Fruit fly (Drosophila melanogaster) whole organism, embryonic: ENCODE measurements around the gene nod.
A peak's percentile ranks its signal among the peaks of the same experiment; 100 is the strongest.

Experiments used
- Aef1 ChIP-seq: fragments of 200-800 bp; sonication (Bioruptor generic); IDR thresholded peaks from 3 replicates; pipeline ENCODE4 v1.3.6; 2022; ENCODE audit warnings: missing biosample characterization, missing genetic modification characterization
- Awh ChIP-seq: fragments of 200-800 bp; sonication (Bioruptor generic); IDR thresholded peaks from 2 replicates; pipeline ENCODE4, ENCODE4 v1.3.6; 2022; ENCODE audit warnings: missing biosample characterization, missing genetic modification characterization
- CG1024 ChIP-seq: fragments of 200-800 bp; sonication (Bioruptor generic); IDR thresholded peaks from 2 replicates; pipeline ENCODE4 v1.3.6; 2022; ENCODE audit warnings: missing biosample characterization, missing genetic modification characterization
- CG10321 ChIP-seq: fragments of 200-800 bp; sonication (Bioruptor generic); IDR thresholded peaks from 2 replicates; pipeline ENCODE4 v1.3.6; 2022; ENCODE audit warnings: missing biosample characterization, missing genetic modification characterization
- CG10431 ChIP-seq: fragments of 200-800 bp; sonication (Bioruptor generic); optimal IDR thresholded peaks from 3 replicates; lab custom pipeline; 2018; ENCODE audit warnings: missing biosample characterization, mild to moderate bottlenecking, missing genetic modification characterization
- CG12104 ChIP-seq: fragments of 200-800 bp; sonication (Bioruptor generic); optimal IDR thresholded peaks from 3 replicates; lab custom pipeline; 2016; ENCODE audit warnings: missing biosample characterization, missing genetic modification characterization
- CG12744 ChIP-seq: fragments of 200-800 bp; sonication (Bioruptor generic); optimal IDR thresholded peaks from 2 replicates; lab custom pipeline; 2016; ENCODE audit warnings: missing biosample characterization, missing genetic modification characterization
- CG13894 ChIP-seq: fragments of 200-800 bp; sonication (Bioruptor generic); optimal IDR thresholded peaks from 3 replicates; lab custom pipeline; 2018; ENCODE audit warnings: missing biosample characterization, mild to moderate bottlenecking, missing genetic modification characterization, moderate library complexity
- CG15269 ChIP-seq: fragments of 200-800 bp; sonication (Bioruptor generic); optimal IDR thresholded peaks from 2 replicates; lab custom pipeline; 2018; ENCODE audit warnings: missing biosample characterization, mild to moderate bottlenecking, missing genetic modification characterization, moderate library complexity
- CG18599 ChIP-seq: fragments of 200-800 bp; sonication (Bioruptor generic); optimal IDR thresholded peaks from 3 replicates; lab custom pipeline; 2017; ENCODE audit warnings: missing biosample characterization, missing genetic modification characterization, mild to moderate bottlenecking, moderate library complexity, missing genetic modification reagents
- CG2889 ChIP-seq: fragments of 200-800 bp; sonication (Bioruptor generic); IDR thresholded peaks from 3 replicates; pipeline ENCODE4 v1.3.6; 2022; ENCODE audit warnings: missing biosample characterization, missing genetic modification characterization
- CG30020 ChIP-seq: fragments of 200-800 bp; optimal IDR thresholded peaks from 2 replicates; lab custom pipeline; 2019; ENCODE audit warnings: missing biosample characterization, mild to moderate bottlenecking, missing genetic modification characterization, moderate library complexity
- CG34422 ChIP-seq: fragments of 200-800 bp; sonication (Bioruptor generic); IDR thresholded peaks from 3 replicates; pipeline ENCODE4 v1.3.6; 2022; ENCODE audit warnings: missing biosample characterization, missing genetic modification characterization
- CG4707 ChIP-seq: fragments of 200-800 bp; sonication (Bioruptor generic); optimal IDR thresholded peaks from 2 replicates; lab custom pipeline; 2018; ENCODE audit warnings: missing biosample characterization, mild to moderate bottlenecking, missing genetic modification characterization, moderate library complexity
- CG5245 ChIP-seq: fragments of 200-800 bp; sonication (Bioruptor generic); optimal IDR thresholded peaks from 3 replicates; lab custom pipeline; 2016; ENCODE audit warnings: missing biosample characterization, missing genetic modification characterization
- CG6689 ChIP-seq: fragments of 200-800 bp; sonication (Bioruptor generic); IDR thresholded peaks from 2 replicates; pipeline ENCODE4 v1.3.6; 2022; ENCODE audit warnings: missing biosample characterization, missing genetic modification characterization
- CG6765 ChIP-seq: fragments of 200-800 bp; sonication (Bioruptor generic); optimal IDR thresholded peaks from 3 replicates; lab custom pipeline; 2017; ENCODE audit warnings: missing biosample characterization, mild to moderate bottlenecking, missing genetic modification characterization
- CG6854 ChIP-seq: fragments of 200-800 bp; sonication (Bioruptor generic); optimal IDR thresholded peaks from 3 replicates; lab custom pipeline; 2017; ENCODE audit warnings: missing biosample characterization, mild to moderate bottlenecking, missing genetic modification characterization
- CG7271 ChIP-seq: fragments of 200-800 bp; sonication (Bioruptor generic); optimal IDR thresholded peaks from 2 replicates; lab custom pipeline; 2018; ENCODE audit warnings: missing biosample characterization, mild to moderate bottlenecking, missing genetic modification characterization, moderate library complexity
- CG8089 ChIP-seq: fragments of 200-800 bp; sonication (Bioruptor generic); optimal IDR thresholded peaks from 3 replicates; lab custom pipeline; 2016; ENCODE audit warnings: missing biosample characterization, missing genetic modification characterization
- CG9437 ChIP-seq: fragments of 200-800 bp; sonication (Bioruptor generic); optimal IDR thresholded peaks from 2 replicates; lab custom pipeline; 2018; ENCODE audit warnings: missing biosample characterization, mild to moderate bottlenecking, missing genetic modification characterization
- CTCF ChIP-seq: fragments of 200-800 bp; sonication (Bioruptor generic); optimal IDR thresholded peaks from 2 replicates; lab custom pipeline; 2017; ENCODE audit warnings: missing biosample characterization, mild to moderate bottlenecking, missing genetic modification characterization, moderate library complexity
- D ChIP-seq, 2 experiments: fragments of 200-800 bp in 1 of 2; fragments of >200 bp in 1 of 2; sonication (Bioruptor generic) in 1 of 2; optimal IDR thresholded peaks; 2 replicates in 1 of 2; 3 replicates in 1 of 2; lab custom pipeline; 2017; ENCODE audit warnings: mild to moderate bottlenecking in 1 of 2, missing biosample characterization in 1 of 2, missing genetic modification characterization in 1 of 2, missing genetic modification reagents in 1 of 2
- Dip3 ChIP-seq: fragments of 200-800 bp; sonication (Bioruptor generic); optimal IDR thresholded peaks from 3 replicates; lab custom pipeline; 2016; ENCODE audit warnings: missing biosample characterization, missing genetic modification characterization
- Gsc ChIP-seq: fragments of 200-800 bp; sonication (Bioruptor generic); IDR thresholded peaks from 2 replicates; pipeline ENCODE4 v1.3.6; 2022; ENCODE audit warnings: missing biosample characterization, missing genetic modification characterization
- H15 ChIP-seq: fragments of 200-800 bp; sonication (Bioruptor generic); IDR thresholded peaks from 3 replicates; pipeline ENCODE4 v1.3.6; 2022; ENCODE audit warnings: missing biosample characterization, missing genetic modification characterization
- HmgZ ChIP-seq: fragments of 200-800 bp; sonication (Bioruptor generic); optimal IDR thresholded peaks from 2 replicates; lab custom pipeline; 2018; ENCODE audit warnings: missing biosample characterization, mild to moderate bottlenecking, missing genetic modification characterization
- Jarid2 ChIP-seq: fragments of 200-800 bp; sonication (Bioruptor generic); optimal IDR thresholded peaks from 3 replicates; lab custom pipeline; 2017; ENCODE audit warnings: mild to moderate bottlenecking, missing biosample characterization, missing genetic modification reagents, missing genetic modification characterization
- Meics ChIP-seq: fragments of 200-800 bp; sonication (Bioruptor generic); optimal IDR thresholded peaks from 2 replicates; lab custom pipeline; 2017; ENCODE audit warnings: missing biosample characterization, mild to moderate bottlenecking, missing genetic modification characterization
- Oaz ChIP-seq: fragments of 200-800 bp; sonication (Bioruptor generic); IDR thresholded peaks from 2 replicates; pipeline ENCODE4 v1.3.6; 2022; ENCODE audit warnings: missing biosample characterization, missing genetic modification characterization
- Optix ChIP-seq: fragments of 200-800 bp; sonication (Bioruptor generic); IDR thresholded peaks from 3 replicates; pipeline ENCODE4 v1.3.6; 2022; ENCODE audit warnings: missing biosample characterization, missing genetic modification characterization
- Sry-δ ChIP-seq: fragments of 200-800 bp; sonication (Bioruptor generic); optimal IDR thresholded peaks from 2 replicates; lab custom pipeline; 2016; ENCODE audit warnings: missing biosample characterization, missing genetic modification characterization
- Ssrp ChIP-seq: fragments of 200-800 bp; sonication (Bioruptor generic); optimal IDR thresholded peaks from 2 replicates; lab custom pipeline; 2018; ENCODE audit warnings: missing biosample characterization, mild to moderate bottlenecking, missing genetic modification characterization, moderate library complexity
- Stat92E ChIP-seq, 3 experiments: fragments of >200 bp in 2 of 3; fragments of 200-800 bp in 1 of 3; sonication (Bioruptor generic) in 1 of 3; optimal IDR thresholded peaks; 2 replicates each; lab custom pipeline; 2017 to 2019; ENCODE audit warnings: missing biosample characterization in 3 of 3, missing genetic modification characterization in 3 of 3, mild to moderate bottlenecking in 1 of 3, moderate library complexity in 1 of 3
- YL-1 ChIP-seq: fragments of 200-800 bp; sonication (Bioruptor generic); optimal IDR thresholded peaks from 3 replicates; lab custom pipeline; 2017; ENCODE audit warnings: missing biosample characterization, mild to moderate bottlenecking, missing genetic modification characterization
- ase ChIP-seq: fragments of 200-800 bp; sonication (Bioruptor generic); IDR thresholded peaks from 3 replicates; pipeline ENCODE4 v1.3.6; 2022; ENCODE audit warnings: missing biosample characterization, missing genetic modification characterization
- dm ChIP-seq: fragments of 200-800 bp; sonication (Bioruptor generic); optimal IDR thresholded peaks from 3 replicates; lab custom pipeline; 2016; ENCODE audit warnings: missing biosample characterization, missing genetic modification characterization
- eve ChIP-seq, 2 experiments: fragments of >200 bp; optimal IDR thresholded peaks; 2 replicates each; lab custom pipeline; 2017; ENCODE audit warnings: missing biosample characterization in 2 of 2, missing genetic modification characterization in 2 of 2
- fd102C ChIP-seq: fragments of 200-800 bp; sonication (Bioruptor generic); optimal IDR thresholded peaks from 2 replicates; lab custom pipeline; 2018; ENCODE audit warnings: missing biosample characterization, mild to moderate bottlenecking, missing genetic modification characterization, moderate library complexity
- fd64A ChIP-seq: fragments of 200-800 bp; sonication (Bioruptor generic); optimal IDR thresholded peaks from 3 replicates; lab custom pipeline; 2018; ENCODE audit warnings: missing biosample characterization, mild to moderate bottlenecking, missing genetic modification characterization
- hkb ChIP-seq, 2 experiments: fragments of 200-800 bp in 1 of 2; fragments of >200 bp in 1 of 2; sonication (Bioruptor generic) in 1 of 2; IDR thresholded peaks in 1 of 2; optimal IDR thresholded peaks in 1 of 2; 2 replicates each; pipeline versions ENCODE4 v1.3.6 to Lab custom; 2017 to 2022; ENCODE audit warnings: missing biosample characterization in 1 of 2, missing genetic modification characterization in 1 of 2
- hth ChIP-seq: fragments of >200 bp; optimal IDR thresholded peaks from 2 replicates; lab custom pipeline; 2017; ENCODE audit warnings: inconsistent platforms
- kay ChIP-seq: fragments of 200-800 bp; sonication (Bioruptor generic); optimal IDR thresholded peaks from 2 replicates; lab custom pipeline; 2016; ENCODE audit warnings: missing biosample characterization, missing genetic modification characterization
- maf-S ChIP-seq: fragments of 200-800 bp; sonication (Bioruptor generic); optimal IDR thresholded peaks from 2 replicates; lab custom pipeline; 2016; ENCODE audit warnings: missing biosample characterization, missing genetic modification characterization
- nerfin-1 ChIP-seq: fragments of 200-800 bp; sonication (Bioruptor generic); optimal IDR thresholded peaks from 3 replicates; lab custom pipeline; 2019; ENCODE audit warnings: missing biosample characterization, mild to moderate bottlenecking, missing genetic modification characterization, moderate library complexity
- pzg ChIP-seq: fragments of 200-800 bp; sonication (Bioruptor generic); optimal IDR thresholded peaks from 3 replicates; lab custom pipeline; 2018; ENCODE audit warnings: missing biosample characterization, mild to moderate bottlenecking, missing genetic modification characterization, moderate library complexity
- shn ChIP-seq: fragments of 200-800 bp; sonication (Bioruptor generic); optimal IDR thresholded peaks from 3 replicates; lab custom pipeline; 2016; ENCODE audit warnings: missing biosample characterization, missing genetic modification characterization
- slou ChIP-seq: fragments of 200-800 bp; sonication (Bioruptor generic); optimal IDR thresholded peaks from 3 replicates; lab custom pipeline; 2016; ENCODE audit warnings: missing biosample characterization, missing genetic modification characterization
- sug ChIP-seq: fragments of 200-800 bp; optimal IDR thresholded peaks from 2 replicates; lab custom pipeline; 2019; ENCODE audit warnings: missing biosample characterization, mild to moderate bottlenecking, missing genetic modification characterization, moderate library complexity
- tap ChIP-seq: fragments of 200-800 bp; optimal IDR thresholded peaks from 3 replicates; lab custom pipeline; 2019; ENCODE audit warnings: missing biosample characterization, mild to moderate bottlenecking, missing genetic modification characterization, moderate library complexity
- tx ChIP-seq: fragments of 200-800 bp; sonication (Bioruptor generic); optimal IDR thresholded peaks from 2 replicates; lab custom pipeline; 2016; ENCODE audit warnings: missing biosample characterization, missing genetic modification characterization
- vfl ChIP-seq: fragments of 200-800 bp; sonication (Bioruptor generic); optimal IDR thresholded peaks from 2 replicates; lab custom pipeline; 2016; ENCODE audit warnings: missing biosample characterization, missing genetic modification characterization

The nod gene

DNA sequence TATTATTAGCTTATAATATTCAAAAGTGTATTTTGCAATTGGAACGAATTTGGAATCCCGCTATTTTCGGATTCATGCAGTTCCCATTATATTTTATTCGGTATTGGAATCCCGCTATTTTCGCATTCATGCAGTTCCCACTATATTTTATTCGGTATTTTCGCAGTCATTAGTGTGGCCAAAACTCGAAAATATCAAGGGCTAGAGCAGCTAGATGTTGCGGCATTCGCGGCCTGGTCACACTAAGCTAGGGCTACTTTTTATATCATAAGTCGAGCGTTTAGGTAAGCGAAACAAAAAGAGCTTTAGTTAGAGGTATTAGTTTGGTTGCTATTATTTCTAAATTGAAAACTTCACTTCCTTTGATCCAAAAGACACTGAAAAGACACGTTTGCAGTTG, 1.7 kb upstream of the nod start (continued):
- no peak for TF ChIP-seq Optix (GFP tag; lab: Robert Waterston, UW)
- TF ChIP-seq kay (GFP tag; lab: Kevin White, UChicago), result no peak
- peak; percentile 7 for TF ChIP-seq CTCF (GFP tag; lab: Kevin White, UChicago)
- no peak for TF ChIP-seq Jarid2
- TF ChIP-seq CG5245 (GFP tag; lab: Kevin White, UChicago), result no peak
- no peak for TF ChIP-seq CG4707 (GFP tag; lab: Kevin White, UChicago)
- TF ChIP-seq CG13894 (tag; lab: Kevin White, UChicago), result peak; percentile 46
- no peak for TF ChIP-seq tap
- TF ChIP-seq CG6765 (GFP tag; lab: Kevin White, UChicago), result no peak
- no peak for TF ChIP-seq sug (tag; lab: Kevin White, UChicago)
- TF ChIP-seq fd102C (GFP tag; lab: Kevin White, UChicago), result no peak
- peak; percentile 2 for TF ChIP-seq CG10431 (GFP tag; lab: Kevin White, UChicago)
- TF ChIP-seq dm, result no peak
- no peak for TF ChIP-seq Dip3
- TF ChIP-seq CG15269 (tag; lab: Kevin White, UChicago), result no peak
- no peak for TF ChIP-seq slou
- no peak for TF ChIP-seq CG6689 (GFP tag; lab: Robert Waterston, UW)
- no peak for TF ChIP-seq H15 (GFP tag; lab: Robert Waterston, UW)
- TF ChIP-seq tx, result no peak
- TF ChIP-seq CG8089 (GFP tag; lab: Kevin White, UChicago), result no peak
- TF ChIP-seq Awh (GFP tag; lab: Robert Waterston, UW), result no peak
- no peak for TF ChIP-seq vfl (GFP tag; lab: Kevin White, UChicago)
- TF ChIP-seq D (optimal IDR thresholded peaks at IDR 0.05; lab: Kevin White, UChicago), result no peak
- TF ChIP-seq D (GFP tag; optimal IDR thresholded peaks at IDR 0.05; lab: Kevin White, UChicago), result no peak
- TF ChIP-seq Sry-δ (GFP tag; lab: Kevin White, UChicago), result peak; percentile 32
- peak; percentile 13 for TF ChIP-seq YL-1 (GFP tag; lab: Kevin White, UChicago)
- TF ChIP-seq fd64A (GFP tag; lab: Kevin White, UChicago), result no peak
- TF ChIP-seq Aef1 (GFP tag; lab: Robert Waterston, UW), result no peak
- TF ChIP-seq HmgZ (tag; lab: Kevin White, UChicago), result no peak
- no peak for TF ChIP-seq maf-S (GFP tag; lab: Kevin White, UChicago)
- TF ChIP-seq CG2889 (GFP tag; lab: Robert Waterston, UW), result no peak
- no peak for TF ChIP-seq CG9437 (GFP tag; lab: Kevin White, UChicago)
- TF ChIP-seq CG18599 (GFP tag; lab: Kevin White, UChicago), result no peak
- TF ChIP-seq CG10321 (GFP tag; lab: Robert Waterston, UW), result no peak
- TF ChIP-seq CG12744, result no peak
- no peak for TF ChIP-seq Gsc (GFP tag; lab: Robert Waterston, UW)
- no peak for TF ChIP-seq CG34422 (GFP tag; lab: Robert Waterston, UW)
- no peak for TF ChIP-seq CG7271 (tag; lab: Kevin White, UChicago)
- TF ChIP-seq CG6854 (GFP tag; lab: Kevin White, UChicago), result no peak
- TF ChIP-seq Stat92E (GFP tag; optimal IDR thresholded peaks at IDR 0.05; lab: Kevin White, UChicago), result no peak
- TF ChIP-seq Ssrp (tag; lab: Kevin White, UChicago), result no peak
- TF ChIP-seq Oaz (GFP tag; lab: Robert Waterston, UW), result no peak
- no peak for TF ChIP-seq hth (lab: Kevin White, UChicago)
- no peak for TF ChIP-seq hkb (optimal IDR thresholded peaks at IDR 0.05; lab: Kevin White, UChicago)
- no peak for TF ChIP-seq hkb (GFP tag; IDR thresholded peaks at IDR 0.05; lab: Robert Waterston, UW)
- TF ChIP-seq Meics (GFP tag; lab: Kevin White, UChicago), result no peak
- TF ChIP-seq CG1024 (GFP tag; lab: Robert Waterston, UW), result no peak
- peak; percentile 75 for TF ChIP-seq pzg (GFP tag; lab: Kevin White, UChicago)
- peak; percentile 87 for TF ChIP-seq nerfin-1
- TF ChIP-seq ase (GFP tag; lab: Robert Waterston, UW), result no peak
- no peak for TF ChIP-seq CG30020 (tag; lab: Kevin White, UChicago)
- no peak for TF ChIP-seq CG12104 (GFP tag; lab: Kevin White, UChicago)
- TF ChIP-seq shn (GFP tag; lab: Kevin White, UChicago), result no peak
- no peak for TF ChIP-seq eve (GFP tag; optimal IDR thresholded peaks at IDR 0.05; lab: Kevin White, UChicago)
